Worm (Caenorhabditis elegans) whole organism, late embryonic: ENCODE results near the gene scvp-1.

Experiments
- C08G9.2 ChIP-seq: sonication (generic microtip); optimal IDR thresholded peaks from 2 replicates; lab custom pipeline; 2016; ENCODE audit warnings: mild to moderate bottlenecking, missing genetic modification characterization, moderate library complexity, missing compliant biosample characterization
- C38D4.7 ChIP-seq: fragments of 200-800 bp; sonication (Bioruptor generic); optimal IDR thresholded peaks from 2 replicates; lab custom pipeline; 2018; ENCODE audit warnings: mild to moderate bottlenecking, missing genetic modification characterization, moderate library complexity, missing compliant biosample characterization
- K02D7.2 ChIP-seq: sonication (generic microtip); optimal IDR thresholded peaks from 2 replicates; lab custom pipeline; 2017; ENCODE audit warnings: mild to moderate bottlenecking, missing genetic modification characterization, missing compliant biosample characterization
- K09A11.1 ChIP-seq: sonication (generic microtip); optimal IDR thresholded peaks from 2 replicates; lab custom pipeline; 2017; ENCODE audit warnings: antibody characterized with exemption, mild to moderate bottlenecking, missing genetic modification characterization, missing compliant biosample characterization; ENCODE audit not compliant: insufficient read depth
- Y22D7AL.16 ChIP-seq: sonication (generic microtip); optimal IDR thresholded peaks from 2 replicates; lab custom pipeline; 2016; ENCODE audit warnings: missing genetic modification characterization, missing compliant biosample characterization
- ceh-19 ChIP-seq: fragments of 200-800 bp; sonication (Bioruptor generic); optimal IDR thresholded peaks from 2 replicates; lab custom pipeline; 2018; ENCODE audit warnings: mild to moderate bottlenecking, missing genetic modification characterization, missing compliant biosample characterization
- ceh-30 ChIP-seq: fragments of 150-350 bp; optimal IDR thresholded peaks from 2 replicates; lab custom pipeline; 2014; ENCODE audit warnings: missing biosample characterization, missing genetic modification characterization
- ceh-31 ChIP-seq: sonication (generic microtip); optimal IDR thresholded peaks from 2 replicates; lab custom pipeline; 2016; ENCODE audit warnings: missing genetic modification characterization, missing compliant biosample characterization
- ceh-9 ChIP-seq: sonication (generic microtip); optimal IDR thresholded peaks from 2 replicates; lab custom pipeline; 2016; ENCODE audit warnings: mild to moderate bottlenecking, missing genetic modification characterization, inconsistent platforms, missing compliant biosample characterization
- che-1 ChIP-seq: sonication (generic microtip); optimal IDR thresholded peaks from 2 replicates; lab custom pipeline; 2016; ENCODE audit warnings: mild to moderate bottlenecking, missing genetic modification characterization, missing compliant biosample characterization
- dmd-4 ChIP-seq: sonication (generic microtip); optimal IDR thresholded peaks from 2 replicates; lab custom pipeline; 2016; ENCODE audit warnings: borderline replicate concordance, missing genetic modification characterization, missing compliant biosample characterization
- dve-1 ChIP-seq: sonication (generic microtip); optimal IDR thresholded peaks from 2 replicates; lab custom pipeline; 2017; ENCODE audit warnings: antibody characterized with exemption, mild to moderate bottlenecking, missing genetic modification characterization, missing compliant biosample characterization
- elt-2 ChIP-seq: sonication (generic microtip); optimal IDR thresholded peaks from 2 replicates; lab custom pipeline; 2016; ENCODE audit warnings: missing genetic modification reagents, missing genetic modification characterization, missing compliant biosample characterization
- elt-4 ChIP-seq: sonication (generic microtip); optimal IDR thresholded peaks from 2 replicates; lab custom pipeline; 2016; ENCODE audit warnings: missing genetic modification characterization, missing compliant biosample characterization
- eyg-1 ChIP-seq: sonication (generic microtip); optimal IDR thresholded peaks from 2 replicates; lab custom pipeline; 2016; ENCODE audit warnings: missing genotype, missing genetic modification characterization, missing compliant biosample characterization
- fkh-6 ChIP-seq: sonication (generic microtip); optimal IDR thresholded peaks from 2 replicates; lab custom pipeline; 2016; ENCODE audit warnings: missing genetic modification characterization, missing compliant biosample characterization
- hlh-6 ChIP-seq: sonication (generic microtip); optimal IDR thresholded peaks from 2 replicates; lab custom pipeline; 2016; ENCODE audit warnings: missing genotype, missing genetic modification characterization, missing compliant biosample characterization
- madf-2 ChIP-seq: sonication (generic microtip); optimal IDR thresholded peaks from 2 replicates; lab custom pipeline; 2017; ENCODE audit warnings: missing genetic modification characterization, missing compliant biosample characterization
- nfya-1 ChIP-seq: sonication (generic microtip); optimal IDR thresholded peaks from 2 replicates; lab custom pipeline; 2017; ENCODE audit warnings: missing genetic modification characterization, mild to moderate bottlenecking, missing compliant biosample characterization, antibody characterized with exemption, moderate library complexity
- npax-4 ChIP-seq: sonication (generic microtip); optimal IDR thresholded peaks from 2 replicates; lab custom pipeline; 2016; ENCODE audit warnings: missing genetic modification characterization, missing compliant biosample characterization
- odd-2 ChIP-seq: sonication (generic microtip); optimal IDR thresholded peaks from 2 replicates; lab custom pipeline; 2017; ENCODE audit warnings: antibody characterized with exemption, mild to moderate bottlenecking, missing genetic modification characterization, missing compliant biosample characterization
- pag-3 ChIP-seq: sonication (generic microtip); optimal IDR thresholded peaks from 2 replicates; lab custom pipeline; 2016; ENCODE audit warnings: missing compliant biosample characterization, missing genetic modification characterization, borderline replicate concordance
- pha-2 ChIP-seq: sonication (generic microtip); optimal IDR thresholded peaks from 2 replicates; lab custom pipeline; 2017; ENCODE audit warnings: mild to moderate bottlenecking, missing genetic modification characterization, missing compliant biosample characterization
- pha-4 ChIP-seq: fragments of 150-350 bp; optimal IDR thresholded peaks from 2 replicates; lab custom pipeline; 2018; ENCODE audit warnings: missing biosample characterization, missing genetic modification reagents, missing genetic modification characterization
- pqm-1 ChIP-seq: sonication (generic microtip); optimal IDR thresholded peaks from 2 replicates; lab custom pipeline; 2016; ENCODE audit warnings: missing genetic modification characterization, missing compliant biosample characterization
- pros-1 ChIP-seq: fragments of 150-350 bp; optimal IDR thresholded peaks from 2 replicates; lab custom pipeline; 2014; ENCODE audit warnings: missing biosample characterization, missing genetic modification reagents, missing genetic modification characterization
- ref-2 ChIP-seq: sonication (generic microtip); optimal IDR thresholded peaks from 2 replicates; lab custom pipeline; 2016; ENCODE audit warnings: missing genetic modification characterization, missing compliant biosample characterization
- sox-4 ChIP-seq: sonication (generic microtip); optimal IDR thresholded peaks from 2 replicates; lab custom pipeline; 2017; ENCODE audit warnings: mild to moderate bottlenecking, missing genetic modification characterization, inconsistent platforms, missing compliant biosample characterization
- ttx-3 ChIP-seq: sonication (generic microtip); optimal IDR thresholded peaks from 2 replicates; lab custom pipeline; 2016; ENCODE audit warnings: missing genetic modification reagents, missing genetic modification characterization, missing compliant biosample characterization
- unc-3 ChIP-seq, 2 experiments: fragments of 200-800 bp in 1 of 2; sonication (Bioruptor generic) in 1 of 2; sonication (generic microtip) in 1 of 2; conservative IDR thresholded peaks in 1 of 2; optimal IDR thresholded peaks in 1 of 2; 2 replicates each; pipeline versions ENCODE4 v1.3.6 to Lab custom; 2016 to 2022; ENCODE audit warnings: missing compliant biosample characterization in 2 of 2, missing genetic modification characterization in 2 of 2, missing genetic modification reagents in 1 of 2
- unc-42 ChIP-seq: sonication (generic microtip); optimal IDR thresholded peaks from 2 replicates; lab custom pipeline; 2016; ENCODE audit warnings: missing genotype, missing genetic modification characterization, missing compliant biosample characterization
- unc-55 ChIP-seq: sonication (generic microtip); optimal IDR thresholded peaks from 2 replicates; lab custom pipeline; 2017; ENCODE audit warnings: missing biosample characterization, missing genetic modification reagents, missing genetic modification characterization
- unc-86 ChIP-seq: sonication (generic microtip); optimal IDR thresholded peaks from 2 replicates; lab custom pipeline; 2016; ENCODE audit warnings: missing genetic modification characterization, missing compliant biosample characterization
- ztf-16 ChIP-seq: sonication (generic microtip); optimal IDR thresholded peaks from 2 replicates; lab custom pipeline; 2017; ENCODE audit warnings: missing genetic modification characterization, missing compliant biosample characterization

The scvp-1 gene

DNA sequence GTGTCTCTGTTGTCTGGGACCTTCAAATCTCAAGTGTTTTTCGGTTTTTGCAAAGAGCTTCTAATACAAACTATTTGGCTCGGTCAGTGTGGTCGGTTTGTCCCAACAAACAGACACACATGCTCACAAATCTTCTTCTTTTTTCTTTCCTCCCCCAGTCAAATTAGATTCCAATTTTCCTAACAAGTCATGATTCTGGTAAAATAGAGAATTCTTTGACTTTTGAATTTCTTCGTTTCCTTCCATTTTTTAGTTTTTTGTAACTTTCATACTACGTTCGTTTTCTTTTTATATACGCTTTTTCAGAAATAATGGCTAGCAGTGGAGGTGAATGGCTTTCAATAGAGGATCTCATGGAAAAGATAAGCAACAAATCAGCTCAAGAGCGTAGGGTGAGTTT, 27.3 kb downstream of the scvp-1 start, which contains the start of gene F32D8.15:
Gene F32D8.15, plus strand, starts transcription at position 301 of the 400 bp plus-strand sequence.
- TF ChIP-seq pha-2 (tag; lab: Kevin White, UChicago) (no peak), K09A11.1 (tag; lab: Kevin White, UChicago) (no peak), unc-42 (tag; lab: Kevin White, UChicago) (peak; percentile 23)

- TF ChIP-seq C38D4.7 (GFP tag; lab: Kevin White, UChicago) (no peak), ceh-19 (GFP tag; lab: Kevin White, UChicago) (no peak), K02D7.2 (tag; lab: Kevin White, UChicago) (no peak), hlh-6 (no peak), unc-86 (tag; lab: Kevin White, UChicago) (no peak), elt-4 (no peak), ref-2 (tag; lab: Kevin White, UChicago) (no peak), ttx-3 (no peak), Y22D7AL.16 (no peak), dmd-4 (tag; lab: Kevin White, UChicago) (no peak), eyg-1 (tag; lab: Kevin White, UChicago) (no peak), fkh-6 (tag; lab: Kevin White, UChicago) (no peak), odd-2 (tag; lab: Kevin White, UChicago) (no peak), dve-1 (tag; lab: Kevin White, UChicago) (no peak)
Observed at ce11 chrV:10902682-10903081, 28.4 kb downstream of the scvp-1 start, which contains the start of gene F32D8.8. TSS of gene F32D8.8 (minus strand) at chrV:10902782.

- no peak for TF ChIP-seq dmd-4 (tag; lab: Kevin White, UChicago)
- TF ChIP-seq dve-1 (tag; lab: Kevin White, UChicago), result no peak
- no peak for TF ChIP-seq Y22D7AL.16
- TF ChIP-seq C08G9.2 (tag; lab: Kevin White, UChicago), result no peak
- TF ChIP-seq unc-55, result no peak
- no peak for TF ChIP-seq elt-4
- no peak for TF ChIP-seq ceh-9 (tag; lab: Kevin White, UChicago)
- no peak for TF ChIP-seq ceh-30
- TF ChIP-seq, all 69 proteins: peak for 0
Observed at ce11 chrV:10901125-10901524, 30.0 kb downstream of the scvp-1 start, which contains the start of gene spp-16. TSS of gene spp-16 (minus strand) at chrV:10901303.

DNA sequence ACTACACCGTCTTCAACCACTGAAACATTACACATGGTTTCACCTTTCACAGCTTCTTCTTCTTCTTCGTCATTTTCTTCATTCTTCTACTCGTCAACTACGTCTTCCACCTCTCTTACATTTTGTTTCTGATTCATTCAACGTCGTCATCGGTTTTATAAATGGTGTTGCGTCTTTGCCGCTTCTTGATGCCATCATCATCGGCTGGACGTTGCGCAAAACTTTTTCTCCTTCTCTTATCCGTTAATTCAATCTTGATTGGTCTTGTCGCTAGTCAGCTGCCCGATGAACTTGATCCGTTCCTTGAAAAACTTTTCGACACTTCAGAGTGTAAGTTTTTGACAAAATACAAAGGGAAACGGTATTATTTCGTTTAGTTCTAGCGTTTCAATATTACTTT, 32.5 kb downstream of the scvp-1 start:
- TF ChIP-seq fkh-6 (tag; lab: Kevin White, UChicago) (no peak), K02D7.2 (tag; lab: Kevin White, UChicago) (no peak), nfya-1 (no peak)
- TF ChIP-seq, all 69 proteins: peak for 0

ce11 chrV:10898107-10898506, 33.0 kb downstream of the scvp-1 start, which contains the start of gene F32D8.7:
TSS of gene F32D8.7 (plus strand) at chrV:10898435.
- TF ChIP-seq elt-2 (tag; lab: Kevin White, UChicago), result no peak
- TF ChIP-seq pha-4, result no peak
- TF ChIP-seq madf-2 (tag; lab: Kevin White, UChicago), result no peak
- no peak for TF ChIP-seq ceh-19 (GFP tag; lab: Kevin White, UChicago)
- TF ChIP-seq ttx-3, result no peak
- TF ChIP-seq C38D4.7 (GFP tag; lab: Kevin White, UChicago), result no peak
- TF ChIP-seq ceh-31, result no peak
- TF ChIP-seq che-1, result no peak
- TF ChIP-seq odd-2 (tag; lab: Kevin White, UChicago), result no peak
- no peak for TF ChIP-seq npax-4 (tag; lab: Kevin White, UChicago)
- TF ChIP-seq pqm-1 (tag; lab: Kevin White, UChicago), result no peak
- no peak for TF ChIP-seq ztf-16 (tag; lab: Kevin White, UChicago)
- TF ChIP-seq nfya-1, result no peak
- TF ChIP-seq ceh-30, result no peak
- no peak for TF ChIP-seq pag-3
- TF ChIP-seq pros-1, result no peak
- no peak for TF ChIP-seq sox-4 (tag; lab: Kevin White, UChicago)
- no peak for TF ChIP-seq C08G9.2 (tag; lab: Kevin White, UChicago)
- no peak for TF ChIP-seq dmd-4 (tag; lab: Kevin White, UChicago)
- no peak for TF ChIP-seq unc-3 (GFP tag; conservative IDR thresholded peaks at IDR 0.05; lab: Robert Waterston, UW)
- no peak for TF ChIP-seq unc-3 (tag; optimal IDR thresholded peaks at IDR 0.05; lab: Kevin White, UChicago)
